Fruit fly (Drosophila melanogaster): Measurements from ENCODE around the gene CG7627.

CG7627 gene

DNA sequence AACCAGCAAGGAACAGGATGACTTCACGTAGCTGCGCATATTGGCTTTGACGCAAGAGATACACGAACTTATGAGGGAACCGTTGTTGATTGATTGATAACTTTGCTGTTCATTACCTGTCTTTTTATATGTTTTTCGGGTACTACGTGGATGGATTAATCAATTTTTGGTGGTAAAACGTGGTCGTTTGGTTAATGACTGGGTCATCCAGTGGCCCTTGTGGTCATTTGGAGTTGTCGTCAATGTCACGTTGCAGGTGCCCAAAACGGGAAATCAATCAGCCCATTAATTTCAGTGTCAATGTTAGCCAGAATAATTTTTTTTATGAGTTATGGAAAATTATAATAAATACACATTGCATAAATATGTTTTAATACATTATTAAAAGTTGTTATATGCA, 27.0 kb upstream of the CG7627 start, which contains the start of gene CG42819:
Gene CG42819 (minus strand): TSS at position 101 of the 400 bp plus-strand sequence.
- TF ChIP-seq psq (optimal IDR thresholded peaks at IDR 0.05) (no peak), pan (optimal IDR thresholded peaks at IDR 0.05) (no peak), CG8478 (optimal IDR thresholded peaks at IDR 0.05) (no peak), usp (GFP tag; optimal IDR thresholded peaks at IDR 0.05) (no peak)

DNA sequence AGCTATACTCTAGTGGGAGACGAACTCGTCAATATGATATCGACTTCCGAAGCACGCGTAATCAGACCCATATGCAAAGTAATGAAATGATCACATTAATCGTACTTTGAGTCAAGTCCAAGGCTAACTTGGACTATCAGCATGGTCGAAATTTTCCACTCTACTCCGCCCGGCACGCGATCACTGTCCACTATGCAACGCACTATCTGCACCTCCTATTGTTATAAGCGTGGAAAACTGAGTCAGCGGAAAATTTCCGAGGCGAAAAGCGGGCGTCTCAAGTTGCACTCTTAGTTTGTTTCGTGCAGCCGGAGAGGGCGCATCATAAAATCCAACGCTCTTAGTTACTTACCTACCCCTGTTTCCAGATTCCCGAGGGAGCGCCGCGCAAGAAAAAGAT, 23.6 kb upstream of the CG7627 start:
- TF ChIP-seq EcR (GFP tag; optimal IDR thresholded peaks at IDR 0.05) (no peak), Dll (optimal IDR thresholded peaks at IDR 0.05) (no peak), usp (GFP tag; optimal IDR thresholded peaks at IDR 0.05) (no peak), pan (optimal IDR thresholded peaks at IDR 0.05) (no peak), psq (optimal IDR thresholded peaks at IDR 0.05) (no peak), CG8478 (optimal IDR thresholded peaks at IDR 0.05) (no peak)

DNA sequence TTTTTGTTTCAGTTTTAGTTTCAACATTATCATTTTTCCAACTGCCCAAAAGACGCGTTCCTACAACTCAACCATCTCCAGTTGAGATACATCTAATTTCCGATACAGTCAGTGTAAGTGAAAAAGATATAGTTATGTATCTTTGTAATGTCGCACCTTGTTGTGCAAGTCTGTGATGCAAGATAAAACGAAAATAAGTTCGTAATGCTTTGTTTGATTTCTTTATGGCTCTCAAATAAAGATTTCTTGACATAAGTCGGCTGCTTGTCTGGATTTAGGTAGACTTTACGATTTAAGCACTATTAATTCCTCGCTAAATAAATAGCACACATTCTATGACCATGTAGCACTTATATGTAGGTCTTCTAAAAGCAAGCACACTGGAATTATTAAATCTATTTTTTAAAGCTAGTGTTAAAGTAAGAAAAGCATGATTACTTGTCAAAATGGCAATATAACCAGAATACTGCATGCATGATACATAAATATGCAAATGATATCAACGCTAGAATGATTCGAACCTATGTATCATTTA, 22.8 kb upstream of the CG7627 start:
- no peak for TF ChIP-seq psq (optimal IDR thresholded peaks at IDR 0.05)
- TF ChIP-seq pan (optimal IDR thresholded peaks at IDR 0.05) = no peak
- TF ChIP-seq CG8478 (optimal IDR thresholded peaks at IDR 0.05) = no peak
- TF ChIP-seq usp (GFP tag; optimal IDR thresholded peaks at IDR 0.05) = no peak
- no peak for TF ChIP-seq EcR (GFP tag; optimal IDR thresholded peaks at IDR 0.05)
- TF ChIP-seq Dll (optimal IDR thresholded peaks at IDR 0.05) = no peak

dm6 chr2L:8384108-8384601, 21.9 kb upstream of the CG7627 start, which contains the start of the genes Dad1 and CG13384:
Gene Dad1 (minus strand): TSS chr2L:8384137.
Gene CG13384 (plus strand): TSS chr2L:8384455.
- TF ChIP-seq CG8478 (optimal IDR thresholded peaks at IDR 0.05) = no peak
- TF ChIP-seq Dll (optimal IDR thresholded peaks at IDR 0.05) = no peak
- TF ChIP-seq usp (GFP tag; optimal IDR thresholded peaks at IDR 0.05) = no peak
- TF ChIP-seq pan (optimal IDR thresholded peaks at IDR 0.05) = no peak
- TF ChIP-seq psq (optimal IDR thresholded peaks at IDR 0.05) = no peak
- no peak for TF ChIP-seq EcR (GFP tag; optimal IDR thresholded peaks at IDR 0.05)

DNA sequence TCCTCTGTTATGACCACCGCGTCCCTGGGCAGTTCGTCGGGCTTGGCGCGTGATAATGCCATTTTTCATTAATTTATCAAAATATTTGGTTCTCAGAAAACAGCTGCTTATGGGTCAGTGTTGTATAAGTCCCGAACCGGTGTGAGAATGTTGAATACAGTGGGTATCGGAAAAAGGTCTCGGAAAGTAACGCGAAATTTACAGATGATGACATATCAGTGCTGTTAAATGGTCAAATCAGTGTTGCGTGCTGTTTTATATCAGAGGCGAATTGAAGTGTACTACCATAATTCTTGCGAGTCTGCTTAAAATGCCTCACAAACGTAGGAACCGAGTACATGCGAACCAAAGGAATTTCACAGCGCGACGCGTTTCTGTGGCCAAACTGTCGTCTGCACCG, 20.4 kb upstream of the CG7627 start, which contains the start of the genes CG13392 and Rcd4:
Gene CG13392 (minus strand): TSS at position 162 of the 400 bp plus-strand sequence.
Gene Rcd4 (plus strand): TSS at position 216 of the 400 bp plus-strand sequence.
- TF ChIP-seq psq (optimal IDR thresholded peaks at IDR 0.05) (no peak), EcR (GFP tag; optimal IDR thresholded peaks at IDR 0.05) (no peak), Dll (optimal IDR thresholded peaks at IDR 0.05) (no peak), usp (GFP tag; optimal IDR thresholded peaks at IDR 0.05) (no peak), pan (optimal IDR thresholded peaks at IDR 0.05) (no peak), CG8478 (optimal IDR thresholded peaks at IDR 0.05) (no peak)

DNA sequence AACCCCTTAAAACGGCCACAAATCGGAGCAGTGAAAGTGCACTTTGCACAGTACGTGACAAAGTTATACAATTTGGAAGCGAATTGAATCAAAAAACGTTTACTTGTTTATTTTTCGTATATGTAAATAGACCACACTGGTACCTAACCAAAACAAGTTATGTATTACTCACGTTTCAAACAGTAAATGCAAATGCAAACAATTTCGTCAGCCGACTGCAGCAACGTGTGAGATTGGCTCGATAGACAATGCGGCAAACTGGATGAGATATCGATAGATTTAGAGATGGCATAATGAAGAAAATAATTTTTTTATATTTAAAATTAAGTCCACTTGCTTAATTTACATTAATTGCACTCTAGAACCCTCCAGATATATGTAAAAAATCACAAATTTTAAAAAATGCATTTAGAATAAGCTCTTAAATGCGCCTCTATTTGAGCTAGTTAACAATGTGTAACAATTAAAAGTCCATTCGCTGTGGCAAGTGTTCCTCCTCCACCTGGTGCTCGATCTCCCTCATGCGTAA, 19.3 kb upstream of the CG7627 start, which contains the start of gene AlaRS:
Gene AlaRS (minus strand): TSS at position 257 of the 529 bp plus-strand sequence.
- TF ChIP-seq usp (GFP tag; optimal IDR thresholded peaks at IDR 0.05) (no peak), CG8478 (optimal IDR thresholded peaks at IDR 0.05) (no peak), EcR (GFP tag; optimal IDR thresholded peaks at IDR 0.05) (no peak), Dll (optimal IDR thresholded peaks at IDR 0.05) (no peak), psq (optimal IDR thresholded peaks at IDR 0.05) (no peak), pan (optimal IDR thresholded peaks at IDR 0.05) (no peak)

dm6 chr2L:8376717-8377116, 14.4 kb upstream of the CG7627 start, which contains the start of the genes CG13390 and CG17294:
Gene CG13390 (minus strand): TSS chr2L:8376797.
Gene CG17294 (plus strand): TSS chr2L:8377035.
- no peak for TF ChIP-seq psq (optimal IDR thresholded peaks at IDR 0.05)

dm6 chr2L:8374235-8374634, 12.0 kb upstream of the CG7627 start, which contains the start of gene Wdr82:
Gene Wdr82 (plus strand): TSS chr2L:8374461.
- TF ChIP-seq EcR (GFP tag; optimal IDR thresholded peaks at IDR 0.05) = no peak

DNA sequence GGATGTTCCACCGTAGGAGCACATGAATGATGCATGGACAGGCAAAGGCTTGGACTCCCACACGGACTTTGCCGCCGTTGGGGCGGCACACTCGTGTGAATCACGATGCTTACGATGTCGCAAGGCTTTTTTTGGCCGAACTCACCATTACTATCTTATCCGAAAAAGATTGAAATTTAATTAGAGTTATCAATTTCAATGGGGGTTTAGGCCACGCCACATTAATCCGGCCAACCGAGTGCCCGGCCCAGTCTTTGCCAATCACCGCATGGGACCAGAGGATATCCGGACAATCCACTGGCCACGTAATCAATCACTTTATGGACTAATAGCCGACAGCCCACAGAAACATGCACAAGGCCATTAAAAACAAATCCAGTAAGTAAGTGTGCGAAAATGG, 10.0 kb upstream of the CG7627 start:
- no peak for TF ChIP-seq usp (GFP tag; optimal IDR thresholded peaks at IDR 0.05)
- TF ChIP-seq Dll (optimal IDR thresholded peaks at IDR 0.05) = no peak
- no peak for TF ChIP-seq CG8478 (optimal IDR thresholded peaks at IDR 0.05)
- TF ChIP-seq psq (optimal IDR thresholded peaks at IDR 0.05) = no peak
- TF ChIP-seq EcR (GFP tag; optimal IDR thresholded peaks at IDR 0.05) = no peak
- no peak for TF ChIP-seq pan (optimal IDR thresholded peaks at IDR 0.05)

- TF ChIP-seq CG8478 (optimal IDR thresholded peaks at IDR 0.05) (no peak), psq (optimal IDR thresholded peaks at IDR 0.05) (no peak), usp (GFP tag; optimal IDR thresholded peaks at IDR 0.05) (no peak), pan (optimal IDR thresholded peaks at IDR 0.05) (no peak), Dll (optimal IDR thresholded peaks at IDR 0.05) (no peak), EcR (GFP tag; optimal IDR thresholded peaks at IDR 0.05) (no peak)
Observed at dm6 chr2L:8371354-8371937, 9.2 kb upstream of the CG7627 start.

dm6 chr2L:8370364-8371326, 8.4 kb upstream of the CG7627 start, which contains the start of gene CG17292:
Gene CG17292 (plus strand): TSS chr2L:8370454.
- no peak for TF ChIP-seq CG8478 (optimal IDR thresholded peaks at IDR 0.05)
- no peak for TF ChIP-seq Dll (optimal IDR thresholded peaks at IDR 0.05)
- no peak for TF ChIP-seq psq (optimal IDR thresholded peaks at IDR 0.05)
- no peak for TF ChIP-seq usp (GFP tag; optimal IDR thresholded peaks at IDR 0.05)
- no peak for TF ChIP-seq EcR (GFP tag; optimal IDR thresholded peaks at IDR 0.05)
- no peak for TF ChIP-seq pan (optimal IDR thresholded peaks at IDR 0.05)

Data from whole organism.